Fruit fly (Drosophila melanogaster): ENCODE data around the gene CG31380.

DNA sequence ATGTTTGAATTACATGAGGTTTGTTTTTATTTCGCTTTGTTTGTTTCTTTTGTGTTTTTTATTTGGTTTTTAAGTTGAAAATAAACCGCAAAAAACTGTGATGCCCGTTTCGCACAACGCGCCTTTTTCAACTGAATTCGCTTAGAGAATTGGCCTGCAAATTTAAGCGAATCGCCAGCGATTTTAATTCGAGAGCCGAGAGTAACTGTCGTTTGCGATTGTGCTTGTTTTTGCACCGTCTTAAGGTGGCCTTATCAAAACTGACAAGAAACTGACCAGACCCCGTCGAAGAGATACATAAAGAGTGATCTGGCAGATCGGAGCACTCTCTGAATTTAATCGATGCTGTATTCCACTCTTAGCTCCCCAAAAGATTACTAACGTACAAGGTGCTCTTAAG is 29.1 kb downstream of the CG31380 start:
- no peak for TF ChIP-seq CG8478 (optimal IDR thresholded peaks at IDR 0.05)
- TF ChIP-seq CTCF (optimal IDR thresholded peaks at IDR 0.05): no peak

Measured in S2 (cell line).